Worm (Caenorhabditis elegans): Measurements from ENCODE around the gene F14D7.12.

DNA sequence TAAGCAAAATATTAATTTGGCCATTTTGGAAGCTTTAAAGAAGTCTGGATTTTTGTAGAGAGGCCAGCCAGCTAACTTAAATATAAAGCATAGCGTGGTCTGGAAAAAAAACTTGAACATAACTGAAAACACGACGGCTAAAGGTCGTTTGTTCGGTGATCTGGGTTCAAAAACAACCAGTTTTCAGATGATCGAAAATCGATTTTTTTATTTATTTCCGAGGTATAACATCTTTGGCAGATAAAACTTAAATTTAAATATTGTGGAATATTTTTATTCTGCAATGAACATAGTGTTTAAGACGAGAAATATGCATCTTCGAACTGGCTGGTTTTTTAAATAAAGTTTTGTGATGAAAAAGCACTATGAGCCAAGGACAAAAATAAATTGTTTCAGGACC, 31.2 kb upstream of the F14D7.12 start, which contains the start of gene F40G12.4:
- no peak for TF ChIP-seq C08G9.2 (tag; optimal IDR thresholded peaks at IDR 0.05)
- TF ChIP-seq ama-1 (optimal IDR thresholded peaks at IDR 0.05), result no peak
- TF ChIP-seq pha-4 (tag; optimal IDR thresholded peaks at IDR 0.05), result no peak
- TF ChIP-seq ceh-34 (tag; optimal IDR thresholded peaks at IDR 0.05), result no peak
- TF ChIP-seq odd-2 (tag; optimal IDR thresholded peaks at IDR 0.05), result no peak
- no peak for TF ChIP-seq pqm-1 (tag; optimal IDR thresholded peaks at IDR 0.05)
- TF ChIP-seq T23F11.4 (GFP tag; optimal IDR thresholded peaks at IDR 0.05), result no peak
- no peak for TF ChIP-seq elt-4 (tag; optimal IDR thresholded peaks at IDR 0.05)
- TF ChIP-seq sox-4 (tag; optimal IDR thresholded peaks at IDR 0.05), result no peak
- no peak for TF ChIP-seq nhr-232 (tag; optimal IDR thresholded peaks at IDR 0.05)
- TF ChIP-seq ref-2 (tag; optimal IDR thresholded peaks at IDR 0.05), result no peak
- TF ChIP-seq npax-4 (tag; optimal IDR thresholded peaks at IDR 0.05), result no peak
- no peak for TF ChIP-seq fkh-10 (GFP tag; optimal IDR thresholded peaks at IDR 0.05)

All from whole organism, late embryonic.